Worm (Caenorhabditis elegans): Measurements from ENCODE around the gene ctg-2.

Gene ctg-2

ce11 chrII:8488123-8488522, 26.7 kb upstream of the ctg-2 start:
- TF ChIP-seq mab-5 (tag; optimal IDR thresholded peaks at IDR 0.05) (no peak), peb-1 (tag; optimal IDR thresholded peaks at IDR 0.05) (no peak), fos-1 (tag; optimal IDR thresholded peaks at IDR 0.05) (no peak), dmd-4 (tag; optimal IDR thresholded peaks at IDR 0.05) (no peak), nhr-25 (tag; optimal IDR thresholded peaks at IDR 0.05) (no peak), mdl-1 (tag; optimal IDR thresholded peaks at IDR 0.05) (no peak), nhr-129 (tag; optimal IDR thresholded peaks at IDR 0.05) (no peak), ZK546.5 (tag; optimal IDR thresholded peaks at IDR 0.05) (no peak), ztf-11 (tag; optimal IDR thresholded peaks at IDR 0.05) (no peak), blmp-1 (tag; optimal IDR thresholded peaks at IDR 0.05; ENCODE audit: insufficient read depth) (no peak), F13H6.1 (tag; optimal IDR thresholded peaks at IDR 0.05) (no peak), nhr-21 (tag; optimal IDR thresholded peaks at IDR 0.05) (no peak), nhr-77 (tag; optimal IDR thresholded peaks at IDR 0.05) (no peak), nhr-237 (tag; optimal IDR thresholded peaks at IDR 0.05) (no peak), Y55F3AM.14 (GFP tag; optimal IDR thresholded peaks at IDR 0.05) (no peak)

ce11 chrII:8494228-8494717, 20.6 kb upstream of the ctg-2 start, which contains the start of gene M05D6.9:
Gene M05D6.9 (plus strand): TSS chrII:8494278.
- TF ChIP-seq blmp-1 (tag; optimal IDR thresholded peaks at IDR 0.05; ENCODE audit: insufficient read depth) (peak; percentile 75), elt-1 (tag; optimal IDR thresholded peaks at IDR 0.05) (no peak)

ce11 chrII:8496184-8496583, 18.7 kb upstream of the ctg-2 start:
- TF ChIP-seq mdl-1 (tag; optimal IDR thresholded peaks at IDR 0.05) = no peak
- no peak for TF ChIP-seq dmd-4 (tag; optimal IDR thresholded peaks at IDR 0.05)
- no peak for TF ChIP-seq blmp-1 (tag; optimal IDR thresholded peaks at IDR 0.05; ENCODE audit: insufficient read depth)
- TF ChIP-seq elt-1 (tag; optimal IDR thresholded peaks at IDR 0.05) = no peak
- no peak for TF ChIP-seq ceh-82 (tag; optimal IDR thresholded peaks at IDR 0.05)
- TF ChIP-seq lsy-2 (tag; optimal IDR thresholded peaks at IDR 0.05) = peak in 1 of 2 experiments; percentile 0
- no peak for TF ChIP-seq sem-4 (tag; optimal IDR thresholded peaks at IDR 0.05)
- TF ChIP-seq nhr-237 (tag; optimal IDR thresholded peaks at IDR 0.05) = no peak
- no peak for TF ChIP-seq F13H6.1 (tag; optimal IDR thresholded peaks at IDR 0.05)
- TF ChIP-seq nhr-23 (tag; optimal IDR thresholded peaks at IDR 0.05) = no peak
- no peak for TF ChIP-seq nhr-11 (tag; optimal IDR thresholded peaks at IDR 0.05)
- TF ChIP-seq nhr-12 (tag; optimal IDR thresholded peaks at IDR 0.05) = no peak
- no peak for TF ChIP-seq nhr-6 (tag; optimal IDR thresholded peaks at IDR 0.05)
- peak; percentile 20 for TF ChIP-seq nhr-129 (tag; optimal IDR thresholded peaks at IDR 0.05)
- TF ChIP-seq nhr-21 (tag; optimal IDR thresholded peaks at IDR 0.05) = no peak
- no peak for TF ChIP-seq peb-1 (tag; optimal IDR thresholded peaks at IDR 0.05)
- peak; percentile 17 for TF ChIP-seq sma-9 (GFP tag; optimal IDR thresholded peaks at IDR 0.05)
- TF ChIP-seq sma-9 (tag; optimal IDR thresholded peaks at IDR 0.05) = no peak

ce11 chrII:8498173-8498572, 16.7 kb upstream of the ctg-2 start:
- TF ChIP-seq crh-2 (tag; optimal IDR thresholded peaks at IDR 0.05) = no peak

- TF ChIP-seq F13H6.1 (tag; optimal IDR thresholded peaks at IDR 0.05) (peak; percentile 71), nhr-129 (tag; optimal IDR thresholded peaks at IDR 0.05) (peak; percentile 50), sem-4 (tag; optimal IDR thresholded peaks at IDR 0.05) (no peak), C34F6.9 (tag; optimal IDR thresholded peaks at IDR 0.05) (peak; percentile 34), sma-9 (GFP tag; optimal IDR thresholded peaks at IDR 0.05) (peak; percentile 35), sma-9 (tag; optimal IDR thresholded peaks at IDR 0.05) (no peak)
Observed at ce11 chrII:8499021-8499420, 15.8 kb upstream of the ctg-2 start.

- TF ChIP-seq F13H6.1 (tag; optimal IDR thresholded peaks at IDR 0.05) (no peak), nhr-10 (tag; optimal IDR thresholded peaks at IDR 0.05) (no peak), crh-2 (tag; optimal IDR thresholded peaks at IDR 0.05) (peak; percentile 28), ama-1 (optimal IDR thresholded peaks at IDR 0.05) (no peak), sem-4 (tag; optimal IDR thresholded peaks at IDR 0.05) (no peak), mbf-1 (tag; optimal IDR thresholded peaks at IDR 0.05) (no peak), fos-1 (tag; optimal IDR thresholded peaks at IDR 0.05) (peak; percentile 19), unc-39 (tag; optimal IDR thresholded peaks at IDR 0.05) (no peak), lsy-2 (tag; optimal IDR thresholded peaks at IDR 0.05) (peak in 1 of 2 experiments; percentile 0), sma-3 (GFP tag; optimal IDR thresholded peaks at IDR 0.05) (no peak), nhr-21 (tag; optimal IDR thresholded peaks at IDR 0.05) (no peak)
Observed at ce11 chrII:8504074-8504724, 10.7 kb upstream of the ctg-2 start.

All from whole organism, L2 larva.